3 fruit fly cellular contexts compared by ENCODE assay signal in the genomic region with DNA sequence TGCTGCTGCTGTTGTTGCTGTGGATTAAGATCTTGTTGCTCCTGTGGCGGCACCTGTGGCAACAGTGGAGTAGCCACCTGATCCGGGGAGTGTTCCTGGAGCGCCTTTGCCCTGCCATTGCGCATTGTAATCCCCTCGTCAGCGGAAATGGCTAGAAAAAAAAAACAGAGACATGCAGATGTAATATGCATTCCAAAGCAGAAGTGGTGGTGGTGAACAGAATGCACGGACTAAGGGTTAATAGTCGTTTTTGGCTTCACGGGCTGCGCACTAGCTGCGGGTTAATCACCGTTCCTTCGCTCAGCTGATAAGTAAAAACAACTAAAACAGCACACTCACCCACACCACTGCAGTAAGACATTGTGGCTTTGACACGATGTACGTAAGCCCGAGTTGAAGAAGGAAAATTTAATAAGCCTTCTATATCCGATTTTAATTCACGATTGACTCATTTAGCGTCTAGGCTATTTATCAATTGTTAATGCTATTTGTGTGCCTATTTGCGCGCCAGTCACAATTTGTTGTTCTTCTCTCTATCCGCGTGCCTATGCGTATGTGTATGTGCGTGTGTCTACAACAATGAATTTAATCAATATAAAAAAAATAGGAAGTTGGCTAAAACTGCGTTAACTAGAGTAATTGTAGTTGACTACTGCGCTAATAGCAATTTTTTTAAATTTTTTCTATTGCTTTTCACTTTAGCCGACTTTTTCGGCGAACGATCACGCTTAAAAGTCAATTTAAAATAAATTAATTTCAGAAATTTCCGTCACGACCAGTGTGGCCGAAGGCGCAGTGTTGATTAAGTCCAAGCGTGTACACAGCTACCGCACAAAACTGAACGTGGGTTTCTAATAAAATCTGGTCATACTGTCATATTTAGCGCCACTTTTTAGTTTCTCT.
A peak's percentile ranks its signal among the peaks of the same experiment; 100 is the strongest.
TF ChIP-seq lines count a peak whose summit lies in the region.

stas (minus strand) TSS at position 806 of the 903 bp plus-strand sequence.

TF ChIP-seq in whole organism, adult, 20 proteins besides CTCF, POLR2A, EP300 and RAD21 (continued from another document):
- no peak for TF ChIP-seq cnc (optimal IDR thresholded peaks at IDR 0.05; lab: Kevin White, UChicago)
- TF ChIP-seq Mnt (GFP tag; optimal IDR thresholded peaks at IDR 0.05; lab: Kevin White, UChicago) = peak; percentile 81
- peak; percentile 67 for TF ChIP-seq bab1 (GFP tag; optimal IDR thresholded peaks at IDR 0.05; lab: Kevin White, UChicago)
- no peak for TF ChIP-seq toe (GFP tag; optimal IDR thresholded peaks at IDR 0.05; lab: Kevin White, UChicago)

TF ChIP-seq in whole organism, embryonic, 481 proteins besides CTCF, POLR2A, EP300 and RAD21 (continued from another document and continues in another):
- TF ChIP-seq tll (GFP tag; optimal IDR thresholded peaks at IDR 0.05; lab: Kevin White, UChicago) (peak in 1 of 2 experiments; percentile 55), gfzf (GFP tag; optimal IDR thresholded peaks at IDR 0.05; lab: Kevin White, UChicago) (peak; percentile 81), HHEX (GFP tag; optimal IDR thresholded peaks at IDR 0.05; lab: Kevin White, UChicago) (peak; percentile 11), CG9797 (GFP tag; optimal IDR thresholded peaks at IDR 0.05; lab: Kevin White, UChicago) (peak; percentile 83), stwl (tag; optimal IDR thresholded peaks at IDR 0.05; lab: Kevin White, UChicago) (peak; percentile 75), CG15269 (tag; optimal IDR thresholded peaks at IDR 0.05; lab: Kevin White, UChicago) (peak; percentile 29), sug (tag; optimal IDR thresholded peaks at IDR 0.05; lab: Kevin White, UChicago) (peak; percentile 37), Rfx (GFP tag; IDR thresholded peaks at IDR 0.05; lab: Robert Waterston, UW) (peak; percentile 47; the same call in 1 of the 2 replicates), BtbVII (GFP tag; optimal IDR thresholded peaks at IDR 0.05; lab: Kevin White, UChicago) (peak; percentile 32), CG4820 (GFP tag; optimal IDR thresholded peaks at IDR 0.05; lab: Kevin White, UChicago) (no peak), CG10959 (GFP tag; IDR thresholded peaks at IDR 0.05; lab: Robert Waterston, UW) (peak; percentile 74), vvl (GFP tag; IDR thresholded peaks at IDR 0.05; lab: Robert Waterston, UW) (peak; percentile 69), unpg (GFP tag; optimal IDR thresholded peaks at IDR 0.05; lab: Kevin White, UChicago) (peak; percentile 2), CG7987 (GFP tag; optimal IDR thresholded peaks at IDR 0.05; lab: Kevin White, UChicago) (peak; percentile 12), CG17385 (GFP tag; optimal IDR thresholded peaks at IDR 0.05; lab: Kevin White, UChicago) (peak; percentile 37), CG1233 (GFP tag; optimal IDR thresholded peaks at IDR 0.05; lab: Kevin White, UChicago) (peak; percentile 11), MESR4 (GFP tag; optimal IDR thresholded peaks at IDR 0.05; lab: Kevin White, UChicago) (peak; percentile 81), CG17361 (GFP tag; IDR thresholded peaks at IDR 0.05; lab: Robert Waterston, UW) (0 out of 3 replicates have a peak, but pooled peaks have one; percentile 10), sd (tag; optimal IDR thresholded peaks at IDR 0.05; lab: Kevin White, UChicago) (peak; percentile 25), PHDP (tag; optimal IDR thresholded peaks at IDR 0.05; lab: Kevin White, UChicago) (peak; percentile 34), jigr1 (GFP tag; IDR thresholded peaks at IDR 0.05; lab: Robert Waterston, UW) (no peak; the same call in 2 of the 3 replicates), CG18262 (tag; optimal IDR thresholded peaks at IDR 0.05; lab: Kevin White, UChicago) (peak; percentile 4), onecut (GFP tag; IDR thresholded peaks at IDR 0.05; lab: Robert Waterston, UW) (peak; percentile 61), CG14667 (GFP tag; IDR thresholded peaks at IDR 0.05; lab: Robert Waterston, UW) (no peak), HLH4C (GFP tag; IDR thresholded peaks at IDR 0.05; lab: Robert Waterston, UW; ENCODE audit: partially characterized antibody) (no peak), CG17568 (GFP tag; optimal IDR thresholded peaks at IDR 0.05; lab: Kevin White, UChicago) (no peak), Dref (GFP tag; IDR thresholded peaks at IDR 0.05; lab: Robert Waterston, UW) (peak; percentile 37; the same call in 1 of the 2 replicates), crc (GFP tag; optimal IDR thresholded peaks at IDR 0.05; lab: Kevin White, UChicago) (no peak), CG6791 (GFP tag; IDR thresholded peaks at IDR 0.05; lab: Robert Waterston, UW; ENCODE audit: partially characterized antibody) (peak; percentile 29; the same call in 2 of the 3 replicates), Ets97D (GFP tag; optimal IDR thresholded peaks at IDR 0.05; lab: Kevin White, UChicago) (peak; percentile 46), CG13624 (GFP tag; optimal IDR thresholded peaks at IDR 0.05; lab: Kevin White, UChicago) (peak; percentile 24), hb (GFP tag; IDR thresholded peaks at IDR 0.05; lab: Robert Waterston, UW; ENCODE audit: partially characterized antibody) (no peak), Vsx1 (GFP tag; optimal IDR thresholded peaks at IDR 0.05; lab: Kevin White, UChicago) (peak; percentile 9), CG13296 (GFP tag; optimal IDR thresholded peaks at IDR 0.05; lab: Kevin White, UChicago) (peak; percentile 36), BEAF-32 (GFP tag; optimal IDR thresholded peaks at IDR 0.05; lab: Kevin White, UChicago) (peak; percentile 44), CG30020 (tag; optimal IDR thresholded peaks at IDR 0.05; lab: Kevin White, UChicago) (peak; percentile 7), CG12391 (tag; optimal IDR thresholded peaks at IDR 0.05; lab: Kevin White, UChicago) (peak; percentile 27), Side (GFP tag; optimal IDR thresholded peaks at IDR 0.05; lab: Kevin White, UChicago) (no peak), CG13894 (tag; optimal IDR thresholded peaks at IDR 0.05; lab: Kevin White, UChicago) (peak; percentile 34), psq (GFP tag; optimal IDR thresholded peaks at IDR 0.05; lab: Kevin White, UChicago) (no peak), Hand (GFP tag; optimal IDR thresholded peaks at IDR 0.05; lab: Kevin White, UChicago) (no peak), CG7556 (GFP tag; optimal IDR thresholded peaks at IDR 0.05; lab: Kevin White, UChicago) (no peak), CG32767 (GFP tag; IDR thresholded peaks at IDR 0.05; lab: Robert Waterston, UW) (0 out of 2 replicates have a peak, but pooled peaks have one; percentile 20), Sox102F (GFP tag; optimal IDR thresholded peaks at IDR 0.05; lab: Kevin White, UChicago) (no peak), ara (GFP tag; IDR thresholded peaks at IDR 0.05; lab: Robert Waterston, UW) (no peak), slbo (GFP tag; IDR thresholded peaks at IDR 0.05; lab: Robert Waterston, UW) (0 out of 2 replicates have a peak, but pooled peaks have one; percentile 18), CG34422 (GFP tag; IDR thresholded peaks at IDR 0.05; lab: Robert Waterston, UW) (peak; percentile 42; the same call in 1 of the 3 replicates), CG2120 (GFP tag; optimal IDR thresholded peaks at IDR 0.05; lab: Kevin White, UChicago) (no peak), tio (GFP tag; optimal IDR thresholded peaks at IDR 0.05; lab: Kevin White, UChicago) (no peak), CG17912 (GFP tag; optimal IDR thresholded peaks at IDR 0.05; lab: Kevin White, UChicago) (peak; percentile 26), sqz (GFP tag; optimal IDR thresholded peaks at IDR 0.05; lab: Kevin White, UChicago) (peak; percentile 81), ssp (GFP tag; IDR thresholded peaks at IDR 0.05; lab: Robert Waterston, UW) (no peak), Max (GFP tag; optimal IDR thresholded peaks at IDR 0.05; lab: Kevin White, UChicago) (peak; percentile 47), scrt (GFP tag; optimal IDR thresholded peaks at IDR 0.05; lab: Kevin White, UChicago) (peak; percentile 31), CG34376 (GFP tag; optimal IDR thresholded peaks at IDR 0.05; lab: Kevin White, UChicago) (peak; percentile 30), gro (GFP tag; optimal IDR thresholded peaks at IDR 0.05; lab: Kevin White, UChicago) (no peak)

TF ChIP-seq in whole organism, wandering third instar larva, 38 proteins besides CTCF, POLR2A, EP300 and RAD21 (continued from another document):
- TF ChIP-seq CG32264 (GFP tag; optimal IDR thresholded peaks at IDR 0.05; lab: Kevin White, UChicago) (no peak), Rel (GFP tag; optimal IDR thresholded peaks at IDR 0.05; lab: Kevin White, UChicago) (peak; percentile 15), Rel (tag; optimal IDR thresholded peaks at IDR 0.05; lab: Kevin White, UChicago) (peak; percentile 35), Jra (GFP tag; optimal IDR thresholded peaks at IDR 0.05; lab: Kevin White, UChicago) (no peak), GATAd (GFP tag; optimal IDR thresholded peaks at IDR 0.05; lab: Kevin White, UChicago) (no peak), fru (GFP tag; optimal IDR thresholded peaks at IDR 0.05; lab: Kevin White, UChicago) (peak; percentile 37), CrebA (GFP tag; optimal IDR thresholded peaks at IDR 0.05; lab: Kevin White, UChicago; ENCODE audit: borderline replicate concordance) (no peak), Hr78 (GFP tag; optimal IDR thresholded peaks at IDR 0.05; lab: Kevin White, UChicago) (no peak), dsf (GFP tag; optimal IDR thresholded peaks at IDR 0.05; lab: Kevin White, UChicago; ENCODE audit: borderline replicate concordance) (no peak)
TF ChIP-seq in whole organism, wandering third instar larva: peak in this region for 15.
